Worm (Caenorhabditis elegans): ENCODE results near the gene sorf-1.

The sorf-1 gene

DNA sequence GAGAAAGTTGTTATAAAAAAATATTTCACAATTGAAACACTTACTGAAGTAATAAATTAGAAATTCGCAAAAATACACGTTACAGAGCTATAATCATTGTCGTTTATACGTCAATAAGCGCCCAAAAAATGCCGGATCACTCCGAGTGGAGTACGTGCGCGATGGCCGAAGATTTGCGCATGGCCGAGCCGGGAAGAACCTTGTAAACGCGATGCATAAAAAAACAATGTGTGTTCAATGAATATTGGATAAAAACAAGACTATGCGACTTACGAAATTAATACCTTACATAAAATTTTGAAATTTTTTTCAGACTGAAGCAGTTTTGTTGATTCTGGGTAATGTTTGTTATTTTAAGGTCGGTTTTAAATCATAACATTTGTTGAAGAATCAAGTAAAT, at the start of gene sorf-1 (continued):
- TF ChIP-seq jun-1 (tag; optimal IDR thresholded peaks at IDR 0.05) (no peak), saeg-2 (GFP tag; IDR thresholded peaks at IDR 0.05) (no peak), ceh-32 (tag; optimal IDR thresholded peaks at IDR 0.05; ENCODE audit: poor library complexity) (no peak), mxl-3 (GFP tag; optimal IDR thresholded peaks at IDR 0.05) (no peak), F37D6.2 (tag; optimal IDR thresholded peaks at IDR 0.05) (no peak), snpc-1.2 (GFP tag; IDR thresholded peaks at IDR 0.05) (no peak), sdz-12 (GFP tag; optimal IDR thresholded peaks at IDR 0.05) (no peak), madf-9 (GFP tag; conservative IDR thresholded peaks at IDR 0.05) (no peak), mdl-1 (tag; optimal IDR thresholded peaks at IDR 0.05) (no peak), F44E2.7 (GFP tag; IDR thresholded peaks at IDR 0.05) (no peak), zfp-3 (GFP tag; conservative IDR thresholded peaks at IDR 0.05) (no peak), hif-1 (tag; optimal IDR thresholded peaks at IDR 0.05) (peak in 1 of 2 experiments; percentile 75), ceh-62 (tag; optimal IDR thresholded peaks at IDR 0.05) (no peak), unc-130 (GFP tag; optimal IDR thresholded peaks at IDR 0.05) (peak; percentile 9), zag-1 (tag; optimal IDR thresholded peaks at IDR 0.05) (no peak), tag-97 (GFP tag; IDR thresholded peaks at IDR 0.05) (no peak), ztf-7 (tag; optimal IDR thresholded peaks at IDR 0.05) (no peak), nhr-11 (tag; optimal IDR thresholded peaks at IDR 0.05) (no peak), fkh-10 (GFP tag; optimal IDR thresholded peaks at IDR 0.05) (peak; percentile 12), D1046.2 (GFP tag; IDR thresholded peaks at IDR 0.05) (no peak), ceh-20 (GFP tag; IDR thresholded peaks at IDR 0.05) (no peak), rbr-2 (tag; optimal IDR thresholded peaks at IDR 0.05) (peak; percentile 14), egl-43 (GFP tag; IDR thresholded peaks at IDR 0.05) (no peak), nhr-6 (tag; optimal IDR thresholded peaks at IDR 0.05) (no peak), Y48G9A.11 (GFP tag; IDR thresholded peaks at IDR 0.05) (no peak), ZK337.2 (GFP tag; IDR thresholded peaks at IDR 0.05) (no peak), lsy-2 (tag; optimal IDR thresholded peaks at IDR 0.05) (no peak), daf-19 (GFP tag; conservative IDR thresholded peaks at IDR 0.05) (no peak), madf-5 (GFP tag; IDR thresholded peaks at IDR 0.05) (no peak), attf-4 (tag; optimal IDR thresholded peaks at IDR 0.05) (no peak), lin-15B (tag; optimal IDR thresholded peaks at IDR 0.05) (no peak), spr-3 (GFP tag; optimal IDR thresholded peaks at IDR 0.05) (no peak), lin-38 (GFP tag; IDR thresholded peaks at IDR 0.05) (no peak)

- TF ChIP-seq snpc-1.2 (GFP tag; IDR thresholded peaks at IDR 0.05): no peak
- TF ChIP-seq nhr-76 (tag; optimal IDR thresholded peaks at IDR 0.05): no peak
- no peak for TF ChIP-seq lsy-2 (tag; optimal IDR thresholded peaks at IDR 0.05)
- no peak for TF ChIP-seq jun-1 (tag; optimal IDR thresholded peaks at IDR 0.05)
- TF ChIP-seq mep-1 (tag; optimal IDR thresholded peaks at IDR 0.05): no peak
- no peak for TF ChIP-seq zfp-2 (tag; optimal IDR thresholded peaks at IDR 0.05)
- no peak for TF ChIP-seq dmd-9 (GFP tag; IDR thresholded peaks at IDR 0.05)
- no peak for TF ChIP-seq lir-3 (tag; optimal IDR thresholded peaks at IDR 0.05)
- no peak for TF ChIP-seq nhr-42 (GFP tag; IDR thresholded peaks at IDR 0.05)
- TF ChIP-seq dpl-1 (GFP tag; optimal IDR thresholded peaks at IDR 0.05): no peak
- TF ChIP-seq zag-1 (tag; optimal IDR thresholded peaks at IDR 0.05): no peak
- no peak for TF ChIP-seq mes-2 (tag; optimal IDR thresholded peaks at IDR 0.05; ENCODE audit: poor library complexity, severe bottlenecking)
- TF ChIP-seq unc-39 (tag; optimal IDR thresholded peaks at IDR 0.05): no peak
- TF ChIP-seq nhr-41 (GFP tag; IDR thresholded peaks at IDR 0.05): no peak
Measured at ce11 chrX:3424516-3424915, 45.5 kb upstream of the sorf-1 start, which contains the start of gene ZK813.6. Gene ZK813.6 (plus strand): TSS chrX:3424816.

Data from whole organism, L4 larva.